Fruit fly (Drosophila melanogaster) whole organism, adult: Measurements from ENCODE around the gene Nsun5.

Source experiments
- CG1620 ChIP-seq: fragments of 200-800 bp; sonication (Bioruptor generic); optimal IDR thresholded peaks from 2 replicates; lab custom pipeline; 2016; ENCODE audit warnings: missing biosample characterization, missing genetic modification characterization
- CG33017 ChIP-seq: fragments of 200-800 bp; sonication (Bioruptor generic); optimal IDR thresholded peaks from 2 replicates; lab custom pipeline; 2018; ENCODE audit warnings: missing biosample characterization, mild to moderate bottlenecking, missing genetic modification characterization, moderate library complexity
- pad ChIP-seq: fragments of 200-800 bp; sonication (Bioruptor generic); optimal IDR thresholded peaks from 3 replicates; lab custom pipeline; 2017; ENCODE audit warnings: missing biosample characterization, missing genetic modification characterization, mild to moderate bottlenecking, moderate library complexity, missing genetic modification reagents

- TF ChIP-seq pad (GFP tag; lab: Kevin White, UChicago) (no peak), CG1620 (GFP tag; lab: Kevin White, UChicago) (no peak), CG33017 (tag; lab: Kevin White, UChicago) (no peak)
Observed at dm6 chr3R:19190020-19190419, 27.9 kb upstream of the Nsun5 start.
